Fruit fly (Drosophila melanogaster) whole organism, wandering third instar larva: ENCODE data around the gene eca.

Experiments used
- Abd-B ChIP-seq: fragments of >200 bp; optimal IDR thresholded peaks from 2 replicates; lab custom pipeline; 2017; ENCODE audit warnings: missing biosample characterization, missing genetic modification characterization
- CG9705 ChIP-seq: fragments of 200-800 bp; sonication (Bioruptor generic); optimal IDR thresholded peaks from 2 replicates; lab custom pipeline; 2018; ENCODE audit warnings: missing biosample characterization, mild to moderate bottlenecking, missing genetic modification characterization
- CrebA ChIP-seq: fragments of 200-800 bp; sonication (Bioruptor generic); optimal IDR thresholded peaks from 2 replicates; lab custom pipeline; 2016; ENCODE audit warnings: missing biosample characterization, mild to moderate bottlenecking, missing genetic modification characterization, borderline replicate concordance
- Dif ChIP-seq: fragments of 200-275, 200-300 bp; sonication (Bioruptor generic); optimal IDR thresholded peaks from 2 replicates; lab custom pipeline; 2018; ENCODE audit warnings: missing biosample characterization, missing genetic modification characterization; ENCODE audit not compliant: partially characterized antibody
- GATAd ChIP-seq: sonication (Bioruptor generic); optimal IDR thresholded peaks from 2 replicates; lab custom pipeline; 2016; ENCODE audit warnings: missing biosample characterization, missing genetic modification characterization
- HLH106 ChIP-seq: fragments of 200-800 bp; optimal IDR thresholded peaks from 3 replicates; lab custom pipeline; 2019; ENCODE audit warnings: missing biosample characterization, mild to moderate bottlenecking, missing genetic modification characterization, moderate library complexity
- Hr78 ChIP-seq: fragments of >200 bp; optimal IDR thresholded peaks from 2 replicates; lab custom pipeline; 2017; ENCODE audit warnings: missing biosample characterization, missing genetic modification characterization
- Hr83 ChIP-seq: fragments of 200-300 bp; sonication (Bioruptor generic); optimal IDR thresholded peaks from 2 replicates; lab custom pipeline; 2016; ENCODE audit warnings: missing biosample characterization, mild to moderate bottlenecking, missing genetic modification characterization, moderate library complexity; ENCODE audit not compliant: poor library complexity, severe bottlenecking
- Jra ChIP-seq: sonication (Bioruptor generic); optimal IDR thresholded peaks from 2 replicates; lab custom pipeline; 2016; ENCODE audit warnings: missing biosample characterization, missing genetic modification characterization
- Mio ChIP-seq: sonication (Bioruptor generic); optimal IDR thresholded peaks from 2 replicates; lab custom pipeline; 2016; ENCODE audit warnings: missing biosample characterization, missing genetic modification characterization
- Myc ChIP-seq: fragments of >200 bp; optimal IDR thresholded peaks from 2 replicates; lab custom pipeline; 2017
- N ChIP-seq: fragments of >200 bp; optimal IDR thresholded peaks from 2 replicates; lab custom pipeline; 2018; ENCODE audit warnings: missing biosample characterization, missing external identifiers, missing genetic modification characterization
- OdsH ChIP-seq: fragments of 200-800 bp; sonication (Bioruptor generic); optimal IDR thresholded peaks from 2 replicates; lab custom pipeline; 2016; ENCODE audit warnings: missing biosample characterization, mild to moderate bottlenecking, missing genetic modification characterization
- Rel ChIP-seq, 2 experiments: fragments of 200-800 bp; sonication (Bioruptor generic) in 1 of 2; optimal IDR thresholded peaks; 2 replicates in 1 of 2; 3 replicates in 1 of 2; lab custom pipeline; 2016 to 2019; ENCODE audit warnings: mild to moderate bottlenecking in 2 of 2, missing biosample characterization in 2 of 2, missing genetic modification characterization in 2 of 2, moderate library complexity in 1 of 2
- Sp1 ChIP-seq: fragments of 200-800 bp; sonication (Bioruptor generic); optimal IDR thresholded peaks from 3 replicates; lab custom pipeline; 2019; ENCODE audit warnings: missing biosample characterization, mild to moderate bottlenecking, missing genetic modification characterization, moderate library complexity
- Vsx2 ChIP-seq: fragments of 200-300, 225-300 bp; sonication (Bioruptor generic); optimal IDR thresholded peaks from 2 replicates; lab custom pipeline; 2018; ENCODE audit warnings: missing biosample characterization, missing genetic modification characterization; ENCODE audit not compliant: partially characterized antibody
- br ChIP-seq: fragments of 200-800 bp; sonication (Bioruptor generic); optimal IDR thresholded peaks from 2 replicates; lab custom pipeline; 2016; ENCODE audit warnings: missing biosample characterization, missing genetic modification characterization
- brk ChIP-seq: fragments of 200-800 bp; sonication (Bioruptor generic); optimal IDR thresholded peaks from 2 replicates; lab custom pipeline; 2016; ENCODE audit warnings: missing biosample characterization, mild to moderate bottlenecking, missing genetic modification characterization
- dl ChIP-seq, 2 experiments: fragments of 175-275, 200-275 bp in 1 of 2; fragments of 200-275 bp in 1 of 2; sonication (Bioruptor generic); optimal IDR thresholded peaks; lab custom pipeline; 2018; ENCODE audit warnings: mild to moderate bottlenecking in 2 of 2, missing biosample characterization in 2 of 2, missing genetic modification characterization in 2 of 2, moderate library complexity in 2 of 2; ENCODE audit not compliant: partially characterized antibody in 2 of 2, insufficient read depth in 1 of 2
- dmrt93B ChIP-seq: fragments of 200-800 bp; sonication (Bioruptor generic); optimal IDR thresholded peaks from 2 replicates; lab custom pipeline; 2018; ENCODE audit warnings: missing biosample characterization, mild to moderate bottlenecking, missing genetic modification characterization
- dsf ChIP-seq: sonication (Bioruptor generic); optimal IDR thresholded peaks from 2 replicates; lab custom pipeline; 2016; ENCODE audit warnings: missing biosample characterization, missing genetic modification characterization, borderline replicate concordance
- ey ChIP-seq: fragments of 200-800 bp; sonication (Bioruptor generic); optimal IDR thresholded peaks from 2 replicates; lab custom pipeline; 2016; ENCODE audit warnings: missing biosample characterization, missing genetic modification characterization
- foxo ChIP-seq, 2 experiments: fragments of 200-800 bp; sonication (Bioruptor generic); optimal IDR thresholded peaks; 2 replicates in 1 of 2; 3 replicates in 1 of 2; lab custom pipeline; 2016 to 2017; ENCODE audit warnings: missing biosample characterization in 2 of 2, missing genetic modification characterization in 2 of 2
- h ChIP-seq: fragments of 200-800 bp; sonication (Bioruptor generic); optimal IDR thresholded peaks from 3 replicates; lab custom pipeline; 2016; ENCODE audit warnings: missing biosample characterization, mild to moderate bottlenecking, missing genetic modification characterization
- jim ChIP-seq: fragments of 175-275, 200-325 bp; sonication (Bioruptor generic); optimal IDR thresholded peaks from 2 replicates; lab custom pipeline; 2016; ENCODE audit warnings: missing biosample characterization, mild to moderate bottlenecking, missing genetic modification characterization
- lola ChIP-seq: fragments of >200 bp; optimal IDR thresholded peaks from 2 replicates; lab custom pipeline; 2017; ENCODE audit warnings: missing biosample characterization, missing genetic modification characterization
- pan ChIP-seq: fragments of >200 bp; optimal IDR thresholded peaks from 2 replicates; lab custom pipeline; 2017
- psq ChIP-seq: fragments of 200-800 bp; sonication (Bioruptor generic); optimal IDR thresholded peaks from 3 replicates; lab custom pipeline; 2017; ENCODE audit warnings: missing biosample characterization, mild to moderate bottlenecking, missing genetic modification characterization, moderate library complexity
- rgr ChIP-seq: fragments of 200-800 bp; sonication (Bioruptor generic); optimal IDR thresholded peaks from 3 replicates; lab custom pipeline; 2016; ENCODE audit warnings: missing biosample characterization, mild to moderate bottlenecking, missing genetic modification characterization
- sage ChIP-seq: fragments of 200-800 bp; sonication (Bioruptor generic); optimal IDR thresholded peaks from 2 replicates; lab custom pipeline; 2016; ENCODE audit warnings: missing biosample characterization, mild to moderate bottlenecking, missing genetic modification characterization
- sv ChIP-seq: fragments of 200-800 bp; sonication (Bioruptor generic); optimal IDR thresholded peaks from 3 replicates; lab custom pipeline; 2016; ENCODE audit warnings: missing biosample characterization, missing genetic modification characterization
- tai ChIP-seq: sonication (Bioruptor generic); optimal IDR thresholded peaks from 2 replicates; lab custom pipeline; 2016; ENCODE audit warnings: missing biosample characterization, missing genetic modification characterization
- usp ChIP-seq: fragments of >200 bp; optimal IDR thresholded peaks from 2 replicates; lab custom pipeline; 2017; ENCODE audit warnings: missing biosample characterization, missing genetic modification characterization
- woc ChIP-seq: sonication (Bioruptor generic); optimal IDR thresholded peaks from 2 replicates; lab custom pipeline; 2016; ENCODE audit warnings: missing biosample characterization, mild to moderate bottlenecking, missing genetic modification characterization

The eca gene

DNA sequence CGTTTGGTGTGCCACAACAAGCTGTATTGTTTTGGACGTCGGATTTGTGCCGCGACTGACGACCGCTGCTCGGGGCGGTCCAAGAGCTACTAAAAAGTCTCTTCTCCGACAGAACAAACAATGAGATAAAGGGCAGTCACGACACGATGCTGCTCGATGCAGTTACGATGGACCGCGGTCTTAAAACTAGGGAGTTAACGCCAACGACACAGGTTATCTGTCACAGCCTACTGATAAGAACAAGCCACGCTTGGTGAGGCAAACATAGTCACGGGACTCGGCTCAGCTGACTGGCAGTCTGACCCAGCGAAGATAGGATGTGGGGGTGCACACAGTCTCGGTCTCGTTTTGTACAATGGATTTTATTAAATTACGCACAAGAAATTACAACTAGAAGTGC is 1.2 kb downstream of the eca start, which contains the start of gene CG9444:
Gene CG9444, minus strand, starts transcription at position 140 of the 400 bp plus-strand sequence.
- TF ChIP-seq CrebA (no peak), Rel (GFP tag; optimal IDR thresholded peaks at IDR 0.05; lab: Kevin White, UChicago) (no peak), Rel (tag; optimal IDR thresholded peaks at IDR 0.05; lab: Kevin White, UChicago) (peak; percentile 79), h (no peak), dsf (no peak)

DNA sequence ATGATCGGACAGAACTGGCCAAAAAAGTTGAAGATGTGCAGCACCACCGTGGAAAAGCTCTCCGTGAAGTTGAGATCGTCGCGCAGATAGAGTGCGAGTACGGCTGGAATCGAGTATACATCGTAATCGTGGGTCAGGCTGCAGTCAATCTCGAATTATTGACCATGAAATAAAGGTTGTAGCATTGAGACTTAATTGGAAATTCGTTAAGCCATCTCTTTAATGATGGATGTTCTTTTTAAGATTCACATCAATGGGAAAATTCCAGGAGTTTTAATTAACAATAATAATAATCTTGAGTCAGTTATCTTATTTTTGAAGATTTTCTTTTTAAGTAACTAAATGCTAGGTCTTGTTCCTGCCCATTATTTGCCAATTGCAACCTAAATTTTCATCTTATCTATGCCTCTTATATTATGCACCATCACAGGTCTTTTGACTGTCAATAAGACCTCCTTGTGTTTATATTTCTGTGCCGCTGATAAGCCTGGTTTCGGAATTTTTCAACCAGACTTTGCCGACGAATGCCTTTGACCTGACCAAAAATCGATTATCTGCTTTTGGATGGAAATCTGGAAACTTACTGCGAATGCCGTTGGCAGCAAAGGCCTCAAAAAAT is 2.1 kb downstream of the eca start:
- TF ChIP-seq woc (GFP tag; lab: Kevin White, UChicago): no peak
- TF ChIP-seq Hr83 (GFP tag; lab: Kevin White, UChicago): no peak
- TF ChIP-seq sage: no peak
- no peak for TF ChIP-seq lola (GFP tag; lab: Kevin White, UChicago)
- TF ChIP-seq psq (GFP tag; lab: Kevin White, UChicago): no peak

DNA sequence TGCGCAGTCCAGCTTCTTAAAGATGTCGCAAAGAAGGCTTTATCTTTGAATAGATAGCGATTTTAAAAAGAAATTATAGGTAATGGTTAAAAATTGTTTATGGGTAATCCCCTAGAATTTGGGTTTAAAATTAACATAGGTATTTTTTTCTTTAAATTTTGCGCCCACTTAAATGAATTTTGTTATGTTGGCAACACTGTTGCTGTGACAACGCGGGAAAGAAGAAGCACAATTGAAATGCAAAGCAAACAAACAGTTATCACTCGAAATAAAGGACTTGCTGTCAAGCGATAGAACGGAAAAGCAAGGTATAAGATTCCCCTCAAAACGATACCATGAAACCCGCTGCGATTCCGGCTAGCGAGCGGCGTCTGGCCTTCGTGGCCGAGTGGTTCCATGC is 5.5 kb downstream of the eca start, which contains the start of gene nmdyn-D7:
Gene nmdyn-D7, plus strand, starts transcription at position 194 of the 400 bp plus-strand sequence.
- TF ChIP-seq dl (GFP tag; optimal IDR thresholded peaks at IDR 0.05; lab: Kevin White, UChicago; ENCODE audit: insufficient read depth in 1 of 2, partially characterized antibody in 2 of 2) (no peak), Rel (GFP tag; optimal IDR thresholded peaks at IDR 0.05; lab: Kevin White, UChicago) (no peak), Rel (tag; optimal IDR thresholded peaks at IDR 0.05; lab: Kevin White, UChicago) (peak; percentile 99)

DNA sequence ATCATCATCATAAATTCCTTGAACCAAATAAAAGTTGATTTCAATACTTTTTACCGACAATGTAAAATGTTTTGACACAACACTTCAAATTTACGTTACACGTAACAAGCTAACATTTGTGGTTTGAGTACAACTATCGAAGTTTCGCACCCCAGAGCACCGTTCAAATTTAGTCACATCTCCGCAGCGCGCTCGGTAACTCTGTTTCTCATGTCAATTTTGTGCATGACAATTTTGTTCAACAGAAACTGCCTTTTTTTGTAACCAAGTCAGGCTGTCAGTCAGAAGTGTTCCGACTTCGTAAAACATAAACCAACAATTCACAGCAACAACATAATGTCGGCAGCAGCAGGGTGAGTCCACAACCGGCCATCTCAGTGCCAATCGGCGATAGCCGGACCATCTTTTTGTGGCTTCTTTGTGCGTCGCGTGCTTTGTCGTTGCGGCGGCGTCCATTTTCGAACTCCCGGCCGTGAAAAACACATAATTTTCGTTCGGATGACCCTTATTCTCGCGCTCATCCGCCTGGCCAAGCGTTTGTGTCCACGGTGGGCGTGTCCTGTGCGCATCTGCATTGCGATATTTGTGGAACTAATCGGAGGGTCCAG is 7.4 kb downstream of the eca start, which contains the start of gene p23:
Gene p23, plus strand, starts transcription at position 194 of the 608 bp plus-strand sequence.
- TF ChIP-seq usp (GFP tag; lab: Kevin White, UChicago) (no peak), psq (GFP tag; lab: Kevin White, UChicago) (no peak), ey (no peak), Sp1 (GFP tag; lab: Kevin White, UChicago) (no peak), Jra (no peak), Mio (GFP tag; lab: Kevin White, UChicago) (no peak), pan (lab: Kevin White, UChicago) (no peak), dmrt93B (GFP tag; lab: Kevin White, UChicago) (no peak), Dif (GFP tag; lab: Kevin White, UChicago) (peak; percentile 60), brk (GFP tag; lab: Kevin White, UChicago) (no peak), HLH106 (no peak), N (GFP tag; lab: Kevin White, UChicago) (no peak), br (no peak), sv (GFP tag; lab: Kevin White, UChicago) (peak; percentile 26), sage (no peak), Abd-B (no peak), Vsx2 (GFP tag; lab: Kevin White, UChicago) (no peak), GATAd (GFP tag; lab: Kevin White, UChicago) (no peak), h (no peak), lola (GFP tag; lab: Kevin White, UChicago) (no peak), Myc (no peak), Hr83 (GFP tag; lab: Kevin White, UChicago) (no peak), OdsH (GFP tag; lab: Kevin White, UChicago) (no peak), tai (GFP tag; lab: Kevin White, UChicago) (no peak), woc (GFP tag; lab: Kevin White, UChicago) (no peak), jim (no peak), dl (GFP tag; optimal IDR thresholded peaks at IDR 0.05; lab: Kevin White, UChicago; ENCODE audit: insufficient read depth in 1 of 2, partially characterized antibody in 2 of 2) (no peak), Rel (GFP tag; optimal IDR thresholded peaks at IDR 0.05; lab: Kevin White, UChicago) (no peak), Rel (tag; optimal IDR thresholded peaks at IDR 0.05; lab: Kevin White, UChicago) (peak; percentile 51), foxo (GFP tag; optimal IDR thresholded peaks at IDR 0.05; lab: Kevin White, UChicago) (no peak), CG9705 (GFP tag; lab: Kevin White, UChicago) (no peak), rgr (GFP tag; lab: Kevin White, UChicago) (peak; percentile 28), dsf (no peak), Hr78 (GFP tag; lab: Kevin White, UChicago) (no peak)
